Comparison of ENCODE assay signal across 5 worm cellular contexts in genomic region chrV:11644166-11644565, ce11.
TF ChIP-seq lines count a peak whose summit lies in the region.

bir-1 (plus strand) TSS chrV:11644477.

TF ChIP-seq in whole organism, L1 larva, 84 proteins besides CTCF, POLR2A, EP300 and RAD21 (continues in another document):
- no peak for TF ChIP-seq alr-1 (tag; optimal IDR thresholded peaks at IDR 0.05; lab: Kevin White, UChicago; ENCODE audit: borderline replicate concordance)
- TF ChIP-seq C04F5.9 (tag; optimal IDR thresholded peaks at IDR 0.05; lab: Kevin White, UChicago): no peak
- TF ChIP-seq unc-98 (GFP tag; IDR thresholded peaks at IDR 0.05; lab: Robert Waterston, UW): no peak
- peak; percentile 72 to 87 (median 79) for TF ChIP-seq dpl-1 (GFP tag; optimal IDR thresholded peaks at IDR 0.05; lab: Kevin White, UChicago)
- peak in 1 of 3 experiments; percentile 76 for TF ChIP-seq ceh-82 (tag; optimal IDR thresholded peaks at IDR 0.05; lab: Kevin White, UChicago)
- TF ChIP-seq tlp-1 (tag; optimal IDR thresholded peaks at IDR 0.05; lab: Kevin White, UChicago): no peak
- TF ChIP-seq lin-15B (tag; optimal IDR thresholded peaks at IDR 0.05; lab: Kevin White, UChicago): peak; percentile 81
- no peak for TF ChIP-seq lin-39 (tag; optimal IDR thresholded peaks at IDR 0.05; lab: Kevin White, UChicago)
- TF ChIP-seq Y116A8C.19 (tag; optimal IDR thresholded peaks at IDR 0.05; lab: Kevin White, UChicago; ENCODE audit: borderline replicate concordance): no peak
- no peak for TF ChIP-seq jun-1 (tag; optimal IDR thresholded peaks at IDR 0.05; lab: Kevin White, UChicago)
- peak; percentile 59 for TF ChIP-seq fkh-8 (tag; optimal IDR thresholded peaks at IDR 0.05; lab: Kevin White, UChicago)
- no peak for TF ChIP-seq ets-5 (GFP tag; IDR thresholded peaks at IDR 0.05; lab: Robert Waterston, UW)
- no peak for TF ChIP-seq ama-1 (optimal IDR thresholded peaks at IDR 0.05; lab: Kevin White, UChicago)
- TF ChIP-seq tbx-2 (tag; optimal IDR thresholded peaks at IDR 0.05; lab: Kevin White, UChicago): peak; percentile 68
- no peak for TF ChIP-seq ztf-4 (tag; optimal IDR thresholded peaks at IDR 0.05; lab: Kevin White, UChicago)
- TF ChIP-seq lir-3 (tag; optimal IDR thresholded peaks at IDR 0.05; lab: Kevin White, UChicago; ENCODE audit: poor library complexity): peak; percentile 80
- TF ChIP-seq xbp-1 (tag; optimal IDR thresholded peaks at IDR 0.05; lab: Kevin White, UChicago): peak; percentile 67
- TF ChIP-seq C34B4.2 (tag; optimal IDR thresholded peaks at IDR 0.05; lab: Kevin White, UChicago): no peak

TF ChIP-seq in whole organism, L3 larva, 47 proteins besides CTCF, POLR2A, EP300 and RAD21 (continues in another document):
- TF ChIP-seq hmg-11 (tag; optimal IDR thresholded peaks at IDR 0.05; lab: Kevin White, UChicago) (peak; percentile 26), ceh-28 (tag; optimal IDR thresholded peaks at IDR 0.05; lab: Kevin White, UChicago) (peak; percentile 75), mdl-1 (tag; optimal IDR thresholded peaks at IDR 0.05; lab: Kevin White, UChicago) (peak; percentile 57), lsy-12 (tag; optimal IDR thresholded peaks at IDR 0.05; lab: Kevin White, UChicago) (no peak), ceh-82 (tag; optimal IDR thresholded peaks at IDR 0.05; lab: Kevin White, UChicago) (no peak), mml-1 (tag; optimal IDR thresholded peaks at IDR 0.05; lab: Kevin White, UChicago) (no peak), pha-4 (tag; optimal IDR thresholded peaks at IDR 0.05; lab: Kevin White, UChicago) (peak; percentile 78), elt-3 (tag; optimal IDR thresholded peaks at IDR 0.05; lab: Kevin White, UChicago) (no peak), nhr-76 (tag; optimal IDR thresholded peaks at IDR 0.05; lab: Kevin White, UChicago) (no peak), nfya-1 (tag; optimal IDR thresholded peaks at IDR 0.05; lab: Kevin White, UChicago; ENCODE audit: insufficient read depth) (peak; percentile 81), nhr-28 (tag; optimal IDR thresholded peaks at IDR 0.05; lab: Kevin White, UChicago) (no peak), elt-2 (tag; optimal IDR thresholded peaks at IDR 0.05; lab: Kevin White, UChicago) (peak; percentile 30), sea-2 (GFP tag; optimal IDR thresholded peaks at IDR 0.05; lab: Kevin White, UChicago) (no peak), nhr-23 (tag; optimal IDR thresholded peaks at IDR 0.05; lab: Kevin White, UChicago) (peak; percentile 55), pqm-1 (tag; optimal IDR thresholded peaks at IDR 0.05; lab: Kevin White, UChicago) (peak; percentile 17), ceh-9 (tag; optimal IDR thresholded peaks at IDR 0.05; lab: Kevin White, UChicago) (no peak), nhr-67 (tag; optimal IDR thresholded peaks at IDR 0.05; lab: Kevin White, UChicago) (no peak), egl-5 (tag; optimal IDR thresholded peaks at IDR 0.05; lab: Kevin White, UChicago) (peak; percentile 50), snpc-4 (tag; optimal IDR thresholded peaks at IDR 0.05; lab: Kevin White, UChicago) (peak; percentile 87)

TF ChIP-seq in whole organism, early embryonic, 17 proteins besides CTCF, POLR2A, EP300 and RAD21:
- TF ChIP-seq tbx-37 (GFP tag; conservative IDR thresholded peaks at IDR 0.05; lab: Robert Waterston, UW) (peak; percentile 77), pes-1 (GFP tag; IDR thresholded peaks at IDR 0.05; lab: Robert Waterston, UW) (0 out of 2 replicates have a peak, but pooled peaks have one; percentile 48), F13C5.2 (tag; optimal IDR thresholded peaks at IDR 0.05; lab: Kevin White, UChicago) (no peak), ceh-13 (GFP tag; optimal IDR thresholded peaks at IDR 0.05; lab: Kevin White, UChicago) (no peak)

TF ChIP-seq in whole organism, midembryonic, 9 proteins besides CTCF, POLR2A, EP300 and RAD21:
- TF ChIP-seq flt-1 (GFP tag; IDR thresholded peaks at IDR 0.05; lab: Robert Waterston, UW) (no peak), ztf-23 (GFP tag; IDR thresholded peaks at IDR 0.05; lab: Robert Waterston, UW) (peak; percentile 69; the same call in 1 of the 2 replicates), tab-1 (GFP tag; IDR thresholded peaks at IDR 0.05; lab: Robert Waterston, UW) (no peak), ref-1 (GFP tag; conservative IDR thresholded peaks at IDR 0.05; lab: Robert Waterston, UW) (peak; percentile 57; the same call in 1 of the 2 replicates), med-1 (GFP tag; optimal IDR thresholded peaks at IDR 0.05; lab: Kevin White, UChicago; ENCODE audit: insufficient read depth) (no peak), cog-1 (tag; optimal IDR thresholded peaks at IDR 0.05; lab: Kevin White, UChicago) (peak; percentile 11), klf-2 (GFP tag; conservative IDR thresholded peaks at IDR 0.05; lab: Robert Waterston, UW) (no peak), ztf-29 (GFP tag; IDR thresholded peaks at IDR 0.05; lab: Robert Waterston, UW) (no peak), T22C8.4 (GFP tag; IDR thresholded peaks at IDR 0.05; lab: Robert Waterston, UW) (peak; percentile 76)

TF ChIP-seq in whole organism, young adult, 124 proteins besides CTCF, POLR2A, EP300 and RAD21 (continues in another document):
- TF ChIP-seq B0261.1 (tag; optimal IDR thresholded peaks at IDR 0.05; lab: Kevin White, UChicago) (no peak), nhr-80 (tag; optimal IDR thresholded peaks at IDR 0.05; lab: Kevin White, UChicago) (peak; percentile 50), ztf-28 (GFP tag; IDR thresholded peaks at IDR 0.05; lab: Robert Waterston, UW) (no peak), F22D6.2 (tag; optimal IDR thresholded peaks at IDR 0.05; lab: Kevin White, UChicago) (no peak), F55B11.4 (tag; optimal IDR thresholded peaks at IDR 0.05; lab: Kevin White, UChicago; ENCODE audit: borderline replicate concordance, insufficient read depth) (no peak), hlh-26 (GFP tag; conservative IDR thresholded peaks at IDR 0.05; lab: Robert Waterston, UW) (no peak), snpc-1.1 (tag; optimal IDR thresholded peaks at IDR 0.05; lab: Kevin White, UChicago; ENCODE audit: insufficient read depth) (no peak), efl-1 (GFP tag; optimal IDR thresholded peaks at IDR 0.05; lab: Kevin White, UChicago) (peak; percentile 75), snpc-4 (GFP tag; optimal IDR thresholded peaks at IDR 0.05; lab: Kevin White, UChicago) (no peak), snpc-4 (tag; optimal IDR thresholded peaks at IDR 0.05; lab: Kevin White, UChicago) (peak in 2 of 4 experiments; percentile 37 to 58), athp-1 (tag; optimal IDR thresholded peaks at IDR 0.05; lab: Kevin White, UChicago) (peak; percentile 52), F52B5.7 (tag; optimal IDR thresholded peaks at IDR 0.05; lab: Kevin White, UChicago) (no peak), repo-1 (tag; optimal IDR thresholded peaks at IDR 0.05; lab: Kevin White, UChicago) (no peak), lsl-1 (GFP tag; optimal IDR thresholded peaks at IDR 0.05; lab: Kevin White, UChicago) (peak; percentile 40), tbp1 (GFP tag; optimal IDR thresholded peaks at IDR 0.05; lab: Kevin White, UChicago) (peak; percentile 22), aptf-3 (GFP tag; IDR thresholded peaks at IDR 0.05; lab: Robert Waterston, UW) (no peak), hmg-20 (GFP tag; IDR thresholded peaks at IDR 0.05; lab: Robert Waterston, UW) (no peak), Y53G8AR.9 (GFP tag; conservative IDR thresholded peaks at IDR 0.05; lab: Robert Waterston, UW) (no peak), unc-62 (GFP tag; optimal IDR thresholded peaks at IDR 0.05; lab: Kevin White, UChicago) (no peak), lin-54 (GFP tag; optimal IDR thresholded peaks at IDR 0.05; lab: Kevin White, UChicago) (peak; percentile 32), ceh-79 (tag; optimal IDR thresholded peaks at IDR 0.05; lab: Kevin White, UChicago) (no peak), lir-1 (GFP tag; conservative IDR thresholded peaks at IDR 0.05; lab: Robert Waterston, UW) (no peak), tbx-9 (tag; optimal IDR thresholded peaks at IDR 0.05; lab: Kevin White, UChicago; ENCODE audit: borderline replicate concordance) (no peak), lin-35 (GFP tag; optimal IDR thresholded peaks at IDR 0.05; lab: Kevin White, UChicago) (no peak), F39B2.1 (GFP tag; IDR thresholded peaks at IDR 0.05; lab: Robert Waterston, UW) (no peak), B0019.2 (GFP tag; conservative IDR thresholded peaks at IDR 0.05; lab: Robert Waterston, UW) (no peak), xnd-1 (tag; optimal IDR thresholded peaks at IDR 0.05; lab: Kevin White, UChicago) (no peak), ceh-91 (GFP tag; IDR thresholded peaks at IDR 0.05; lab: Robert Waterston, UW) (0 out of 2 replicates have a peak, but pooled peaks have one; percentile 35), egl-44 (GFP tag; IDR thresholded peaks at IDR 0.05; lab: Robert Waterston, UW) (no peak), ets-4 (GFP tag; optimal IDR thresholded peaks at IDR 0.05; lab: Kevin White, UChicago) (no peak), let-526 (GFP tag; IDR thresholded peaks at IDR 0.05; lab: Robert Waterston, UW) (no peak), nfya-2 (GFP tag; IDR thresholded peaks at IDR 0.05; lab: Robert Waterston, UW) (no peak), F57C9.4 (tag; optimal IDR thresholded peaks at IDR 0.05; lab: Kevin White, UChicago) (no peak), hrde-1 (tag; optimal IDR thresholded peaks at IDR 0.05; lab: Kevin White, UChicago; ENCODE audit: borderline replicate concordance) (no peak), T07F8.4 (tag; optimal IDR thresholded peaks at IDR 0.05; lab: Kevin White, UChicago) (no peak), dox-1 (GFP tag; IDR thresholded peaks at IDR 0.05; lab: Robert Waterston, UW) (peak; percentile 82), rcor-1 (GFP tag; IDR thresholded peaks at IDR 0.05; lab: Robert Waterston, UW) (0 out of 2 replicates have a peak, but pooled peaks have one; percentile 26), nhr-120 (GFP tag; IDR thresholded peaks at IDR 0.05; lab: Robert Waterston, UW) (no peak), nfya-1 (tag; optimal IDR thresholded peaks at IDR 0.05; lab: Kevin White, UChicago; ENCODE audit: borderline replicate concordance, insufficient read depth) (no peak), chd-7 (tag; optimal IDR thresholded peaks at IDR 0.05; lab: Kevin White, UChicago) (no peak), nhr-179 (tag; optimal IDR thresholded peaks at IDR 0.05; lab: Kevin White, UChicago) (no peak), ztf-3 (GFP tag; optimal IDR thresholded peaks at IDR 0.05; lab: Kevin White, UChicago) (no peak), C17E4.6 (GFP tag; IDR thresholded peaks at IDR 0.05; lab: Robert Waterston, UW) (no peak), F23B12.7 (tag; optimal IDR thresholded peaks at IDR 0.05; lab: Kevin White, UChicago; ENCODE audit: insufficient read depth) (no peak), mxl-1 (tag; optimal IDR thresholded peaks at IDR 0.05; lab: Kevin White, UChicago) (no peak), dpl-1 (GFP tag; optimal IDR thresholded peaks at IDR 0.05; lab: Kevin White, UChicago) (peak; percentile 25), F37B4.10 (GFP tag; IDR thresholded peaks at IDR 0.05; lab: Robert Waterston, UW) (no peak)

Comparison
In these comparisons a context has a peak if more than half of its experiments do, and no peak if none do; other contexts are left out.
1. Of the 8 proteins assayed by ChIP-seq in both whole organism, young adult and whole organism, L1 larva: peak only in whole organism, young adult: none; only in whole organism, L1 larva: lin-35 and nhr-90; in both: dpl-1, efl-1 and unc-130; in neither: 2; mixed calls (peak in some experiments, not most) for 1.